Fruit fly (Drosophila melanogaster) whole organism, pupa: Measurements from ENCODE around the gene CG8419.

Source experiments
- CG10348 ChIP-seq: fragments of 200-800 bp; sonication (Bioruptor generic); IDR thresholded peaks from 2 replicates; pipeline ENCODE4 v1.3.6; 2022; ENCODE audit warnings: missing biosample characterization, missing genetic modification characterization
- CG14655 ChIP-seq: fragments of 200-800 bp; sonication (Bioruptor generic); optimal IDR thresholded peaks from 3 replicates; lab custom pipeline; 2017; ENCODE audit warnings: mild to moderate bottlenecking, missing biosample characterization, missing genetic modification reagents, missing genetic modification characterization
- Ets98B ChIP-seq: fragments of 200-800 bp; sonication (Bioruptor generic); IDR thresholded peaks from 2 replicates; pipeline ENCODE4 v1.3.6; 2022; ENCODE audit warnings: missing biosample characterization, missing genetic modification characterization
- Pif1B ChIP-seq: fragments of 200-800 bp; sonication (Bioruptor generic); optimal IDR thresholded peaks from 3 replicates; lab custom pipeline; 2016; ENCODE audit warnings: missing biosample characterization, missing genetic modification characterization
- gl ChIP-seq: fragments of 200-800 bp; sonication (Bioruptor generic); optimal IDR thresholded peaks from 2 replicates; lab custom pipeline; 2018; ENCODE audit warnings: missing biosample characterization, mild to moderate bottlenecking, missing genetic modification characterization

DNA sequence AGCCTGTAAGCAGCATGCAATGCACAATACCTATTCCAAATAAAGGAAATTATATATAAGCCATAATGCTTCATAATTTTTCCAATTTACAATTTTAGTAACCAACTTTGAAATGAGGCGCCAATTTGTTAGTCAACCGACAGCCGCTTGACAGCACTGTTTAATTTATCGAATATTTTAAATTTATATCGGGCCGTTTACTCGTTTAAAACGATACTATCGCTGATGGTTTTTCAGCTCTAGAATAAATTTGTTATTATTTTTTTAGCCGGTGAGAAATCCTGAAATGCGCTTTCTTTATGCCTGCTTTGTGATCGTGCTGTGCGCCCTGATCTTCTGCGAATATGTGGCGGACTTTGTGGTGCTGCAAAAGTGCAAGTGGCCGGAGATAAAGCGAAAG is 7.2 kb upstream of the CG8419 start, which contains the start of gene PGAP5:
- TF ChIP-seq CG10348 (no peak), gl (tag; lab: Kevin White, UChicago) (no peak), CG14655 (no peak), Pif1B (GFP tag; lab: Kevin White, UChicago) (no peak), Ets98B (GFP tag; lab: Robert Waterston, UW) (no peak)
